Fruit fly (Drosophila melanogaster) whole organism, embryonic: ENCODE results near the gene KP78b.

Experiments used
- Ada2b ChIP-seq: fragments of 200-800 bp; sonication (Bioruptor generic); IDR thresholded peaks from 2 replicates; pipeline ENCODE4 v1.3.6; 2022; ENCODE audit warnings: missing biosample characterization, missing genetic modification characterization
- Adf1 ChIP-seq: fragments of 200-800 bp; sonication (Bioruptor generic); IDR thresholded peaks from 2 replicates; pipeline ENCODE4 v1.3.6; 2022; ENCODE audit warnings: missing biosample characterization, missing genetic modification characterization
- CG10147 ChIP-seq: fragments of 200-800 bp; sonication (Bioruptor generic); optimal IDR thresholded peaks from 2 replicates; lab custom pipeline; 2019; ENCODE audit warnings: missing biosample characterization, mild to moderate bottlenecking, missing genetic modification characterization, moderate library complexity
- CG10267 ChIP-seq: fragments of 200-800 bp; sonication (Bioruptor generic); optimal IDR thresholded peaks from 2 replicates; lab custom pipeline; 2018; ENCODE audit warnings: missing biosample characterization, mild to moderate bottlenecking, missing genetic modification characterization, moderate library complexity
- CG11247 ChIP-seq: fragments of 200-800 bp; sonication (Bioruptor generic); IDR thresholded peaks from 2 replicates; pipeline ENCODE4 v1.3.6; 2022; ENCODE audit warnings: missing biosample characterization, missing genetic modification characterization
- CG12744 ChIP-seq: fragments of 200-800 bp; sonication (Bioruptor generic); optimal IDR thresholded peaks from 2 replicates; lab custom pipeline; 2016; ENCODE audit warnings: missing biosample characterization, missing genetic modification characterization
- CG15514 ChIP-seq: fragments of 200-800 bp; sonication (Bioruptor generic); optimal IDR thresholded peaks from 3 replicates; lab custom pipeline; 2017; ENCODE audit warnings: missing biosample characterization, missing genetic modification characterization, mild to moderate bottlenecking, moderate library complexity, missing genetic modification reagents
- CG16813 ChIP-seq: fragments of 200-800 bp; sonication (Bioruptor generic); IDR thresholded peaks from 3 replicates; pipeline ENCODE4 v1.3.6; 2022; ENCODE audit warnings: missing biosample characterization, missing genetic modification characterization; ENCODE audit not compliant: partially characterized antibody
- CG18619 ChIP-seq: fragments of 200-800 bp; sonication (Bioruptor generic); optimal IDR thresholded peaks from 3 replicates; lab custom pipeline; 2017; ENCODE audit warnings: missing biosample characterization, mild to moderate bottlenecking, missing genetic modification characterization
- CG2712 ChIP-seq: fragments of 200-800 bp; optimal IDR thresholded peaks from 3 replicates; lab custom pipeline; 2019; ENCODE audit warnings: missing biosample characterization, mild to moderate bottlenecking, missing genetic modification characterization, moderate library complexity
- CG2875 ChIP-seq: fragments of 200-800 bp; sonication (Bioruptor generic); optimal IDR thresholded peaks from 2 replicates; lab custom pipeline; 2017; ENCODE audit warnings: missing biosample characterization, mild to moderate bottlenecking, missing genetic modification characterization, missing genetic modification reagents
- CG30020 ChIP-seq: fragments of 200-800 bp; optimal IDR thresholded peaks from 2 replicates; lab custom pipeline; 2019; ENCODE audit warnings: missing biosample characterization, mild to moderate bottlenecking, missing genetic modification characterization, moderate library complexity
- CG31224 ChIP-seq: fragments of 200-800 bp; sonication (Bioruptor generic); IDR thresholded peaks from 2 replicates; pipeline ENCODE4 v1.3.6; 2022; ENCODE audit warnings: missing biosample characterization, missing genetic modification characterization
- CG31365 ChIP-seq: fragments of 200-800 bp; sonication (Bioruptor generic); optimal IDR thresholded peaks from 2 replicates; lab custom pipeline; 2018; ENCODE audit warnings: missing biosample characterization, mild to moderate bottlenecking, missing genetic modification characterization
- CG32767 ChIP-seq: fragments of 200-800 bp; sonication (Bioruptor generic); IDR thresholded peaks from 2 replicates; pipeline ENCODE4 v1.3.6; 2022; ENCODE audit warnings: missing biosample characterization, missing genetic modification characterization
- CG43689 ChIP-seq: fragments of 200-800 bp; sonication (Bioruptor generic); IDR thresholded peaks from 2 replicates; pipeline ENCODE4 v1.3.6; 2022; ENCODE audit warnings: missing biosample characterization, missing genetic modification characterization
- CG4404 ChIP-seq: fragments of 200-800 bp; sonication (Bioruptor generic); IDR thresholded peaks from 2 replicates; pipeline ENCODE4 v1.3.6; 2022; ENCODE audit warnings: missing biosample characterization, missing genetic modification characterization
- CG6791 ChIP-seq: fragments of 200-800 bp; sonication (Bioruptor generic); IDR thresholded peaks from 3 replicates; pipeline ENCODE4 v1.3.6; 2022; ENCODE audit warnings: missing biosample characterization, missing genetic modification characterization; ENCODE audit not compliant: partially characterized antibody
- CG6854 ChIP-seq: fragments of 200-800 bp; sonication (Bioruptor generic); optimal IDR thresholded peaks from 3 replicates; lab custom pipeline; 2017; ENCODE audit warnings: missing biosample characterization, mild to moderate bottlenecking, missing genetic modification characterization
- CG7786 ChIP-seq: fragments of 200-800 bp; sonication (Bioruptor generic); optimal IDR thresholded peaks from 2 replicates; lab custom pipeline; 2016; ENCODE audit warnings: missing biosample characterization, missing genetic modification characterization
- CG8290 ChIP-seq, 3 experiments: fragments of 200-800 bp; sonication (Bioruptor generic); optimal IDR thresholded peaks; 2 replicates each; lab custom pipeline; 2016 to 2019; ENCODE audit warnings: missing biosample characterization in 3 of 3, missing genetic modification characterization in 3 of 3, mild to moderate bottlenecking in 2 of 3, moderate library complexity in 1 of 3
- CG9727 ChIP-seq: fragments of 200-800 bp; sonication (Bioruptor generic); optimal IDR thresholded peaks from 3 replicates; lab custom pipeline; 2017; ENCODE audit warnings: missing biosample characterization, mild to moderate bottlenecking, missing genetic modification characterization
- CrebB ChIP-seq: fragments of 200-800 bp; sonication (Bioruptor generic); optimal IDR thresholded peaks from 3 replicates; lab custom pipeline; 2018; ENCODE audit warnings: missing biosample characterization, mild to moderate bottlenecking, missing genetic modification characterization
- Deaf1 ChIP-seq: fragments of 200-800 bp; optimal IDR thresholded peaks from 3 replicates; lab custom pipeline; 2019; ENCODE audit warnings: missing biosample characterization, mild to moderate bottlenecking, missing genetic modification characterization, moderate library complexity
- Dek ChIP-seq: fragments of 200-800 bp; sonication (Bioruptor generic); optimal IDR thresholded peaks from 3 replicates; lab custom pipeline; 2019; ENCODE audit warnings: missing biosample characterization, mild to moderate bottlenecking, missing genetic modification characterization, moderate library complexity
- Dref ChIP-seq: fragments of 200-800 bp; sonication (Bioruptor generic); IDR thresholded peaks from 2 replicates; pipeline ENCODE4 v1.3.6; 2022; ENCODE audit warnings: missing biosample characterization, missing genetic modification characterization
- Ets65A ChIP-seq: fragments of 200-800 bp; sonication (Bioruptor generic); peaks from one replicate; lab custom pipeline; 2016; ENCODE audit warnings: missing biosample characterization, missing genetic modification characterization
- HHEX ChIP-seq: fragments of 200-800 bp; sonication (Bioruptor generic); optimal IDR thresholded peaks from 3 replicates; lab custom pipeline; 2017; ENCODE audit warnings: missing biosample characterization, mild to moderate bottlenecking, missing genetic modification characterization, missing genetic modification reagents
- Hmr ChIP-seq: fragments of 200-800 bp; sonication (Bioruptor generic); optimal IDR thresholded peaks from 3 replicates; lab custom pipeline; 2017; ENCODE audit warnings: mild to moderate bottlenecking, missing biosample characterization, missing genetic modification reagents, missing genetic modification characterization
- Mes4 ChIP-seq: fragments of 200-800 bp; sonication (Bioruptor generic); optimal IDR thresholded peaks from 2 replicates; lab custom pipeline; 2016; ENCODE audit warnings: missing biosample characterization, missing genetic modification characterization
- Nf-YB ChIP-seq: fragments of 200-800 bp; sonication (Bioruptor generic); optimal IDR thresholded peaks from 3 replicates; lab custom pipeline; 2019; ENCODE audit warnings: missing biosample characterization, mild to moderate bottlenecking, missing genetic modification characterization, moderate library complexity
- Nf-YC ChIP-seq: fragments of 200-800 bp; optimal IDR thresholded peaks from 3 replicates; lab custom pipeline; 2019; ENCODE audit warnings: missing biosample characterization, mild to moderate bottlenecking, missing genetic modification characterization, moderate library complexity
- Oli ChIP-seq: fragments of 200-800 bp; sonication (Bioruptor generic); optimal IDR thresholded peaks from 2 replicates; lab custom pipeline; 2018; ENCODE audit warnings: missing biosample characterization, mild to moderate bottlenecking, missing genetic modification characterization, moderate library complexity
- Ravus ChIP-seq: fragments of 200-800 bp; sonication (Bioruptor generic); IDR thresholded peaks from 2 replicates; pipeline ENCODE4 v1.3.6; 2022; ENCODE audit warnings: missing biosample characterization, missing genetic modification characterization
- Trl ChIP-seq, 3 experiments: fragments of >200 bp in 2 of 3; fragments of 200-800 bp in 1 of 3; sonication (Bioruptor generic) in 1 of 3; optimal IDR thresholded peaks; 2 replicates in 1 of 3; 3 replicates in 2 of 3; lab custom pipeline; 2016 to 2017; ENCODE audit warnings: missing biosample characterization in 1 of 3, missing genetic modification characterization in 1 of 3
- cg ChIP-seq: fragments of 200-800 bp; sonication (Bioruptor generic); optimal IDR thresholded peaks from 3 replicates; lab custom pipeline; 2019; ENCODE audit warnings: missing biosample characterization, mild to moderate bottlenecking, missing genetic modification characterization, moderate library complexity
- chinmo ChIP-seq: fragments of 200-800 bp; sonication (Bioruptor generic); IDR thresholded peaks from 4 replicates; pipeline ENCODE4 v1.3.6; 2022; ENCODE audit warnings: missing biosample characterization, missing genetic modification characterization; ENCODE audit not compliant: partially characterized antibody
- ewg ChIP-seq: fragments of 200-800 bp; sonication (Bioruptor generic); optimal IDR thresholded peaks from 3 replicates; lab custom pipeline; 2017; ENCODE audit warnings: mild to moderate bottlenecking, missing biosample characterization, missing genetic modification reagents, missing genetic modification characterization
- h ChIP-seq: fragments of >200 bp; optimal IDR thresholded peaks from 2 replicates; lab custom pipeline; 2017
- pan ChIP-seq, 4 experiments: fragments of >200 bp in 3 of 4; fragments of 200-800 bp in 1 of 4; sonication (Bioruptor generic) in 1 of 4; optimal IDR thresholded peaks in 3 of 4; IDR thresholded peaks in 1 of 4; 2 replicates each; pipeline versions ENCODE4 v1.3.6 to Lab custom; 2017 to 2022; ENCODE audit warnings: missing biosample characterization in 2 of 4, missing genetic modification characterization in 2 of 4, mixed read lengths in 1 of 4
- so ChIP-seq: fragments of 200-800 bp; sonication (Bioruptor generic); IDR thresholded peaks from 3 replicates; pipeline ENCODE4 v1.3.6; 2022; ENCODE audit warnings: missing biosample characterization, missing genetic modification characterization
- zfh1 ChIP-seq: fragments of 200-800 bp; sonication (Bioruptor generic); IDR thresholded peaks from 3 replicates; pipeline ENCODE4 v1.3.6; 2022; ENCODE audit warnings: missing biosample characterization, missing genetic modification characterization

Gene KP78b

dm6 chr3R:11338287-11338686 is 14.6 kb downstream of the KP78b start (continued):
- TF ChIP-seq zfh1 (GFP tag; lab: Robert Waterston, UW): 0 out of 3 replicates have a peak, but pooled peaks have one; percentile 35
- peak; percentile 29 for TF ChIP-seq Oli
- TF ChIP-seq, all 482 proteins: peak for 73

- TF ChIP-seq Dek (tag; lab: Kevin White, UChicago) (no peak), CG18619 (GFP tag; lab: Kevin White, UChicago) (no peak), CG2875 (GFP tag; lab: Kevin White, UChicago) (no peak), CG4404 (GFP tag; lab: Robert Waterston, UW) (no peak), CrebB (no peak), CG12744 (GFP tag; lab: Kevin White, UChicago) (no peak), Ravus (no peak), Ets65A (GFP tag; lab: Kevin White, UChicago) (peak; percentile 49), CG16813 (no peak), Mes4 (GFP tag; lab: Kevin White, UChicago) (no peak), Hmr (no peak), CG31365 (tag; lab: Kevin White, UChicago) (no peak), Nf-YC (tag; lab: Kevin White, UChicago) (peak; percentile 80), CG2712 (tag; lab: Kevin White, UChicago) (no peak), Adf1 (peak; percentile 63), CG9727 (GFP tag; lab: Kevin White, UChicago) (no peak), CG31224 (GFP tag; lab: Robert Waterston, UW) (0 out of 2 replicates have a peak, but pooled peaks have one; percentile 25), Nf-YB (GFP tag; lab: Kevin White, UChicago) (peak; percentile 65), CG8290 (GFP tag; optimal IDR thresholded peaks at IDR 0.05; lab: Kevin White, UChicago) (no peak), CG8290 (tag; optimal IDR thresholded peaks at IDR 0.05; lab: Kevin White, UChicago) (no peak), CG11247 (GFP tag; lab: Robert Waterston, UW) (no peak), Deaf1 (tag; lab: Kevin White, UChicago) (peak; percentile 56)
Observed at dm6 chr3R:11337109-11337508, 15.8 kb downstream of the KP78b start.

- TF ChIP-seq Trl (optimal IDR thresholded peaks at IDR 0.05; lab: Kevin White, UChicago) (peak in 1 of 2 experiments; percentile 28), Trl (GFP tag; optimal IDR thresholded peaks at IDR 0.05; lab: Kevin White, UChicago) (no peak), pan (optimal IDR thresholded peaks at IDR 0.05; lab: Kevin White, UChicago) (no peak), pan (GFP tag; optimal IDR thresholded peaks at IDR 0.05 in 1 of 2, IDR thresholded peaks at IDR 0.05 in 1 of 2) (no peak), h (lab: Kevin White, UChicago) (no peak), Adf1 (peak; percentile 84), CG15514 (GFP tag; lab: Kevin White, UChicago) (no peak), CG6791 (GFP tag; lab: Robert Waterston, UW) (no peak), Ada2b (GFP tag; lab: Robert Waterston, UW) (no peak), ewg (peak; percentile 10), CG2712 (tag; lab: Kevin White, UChicago) (no peak), Ets65A (GFP tag; lab: Kevin White, UChicago) (peak; percentile 75), CG32767 (GFP tag; lab: Robert Waterston, UW) (no peak), CG6854 (GFP tag; lab: Kevin White, UChicago) (no peak), CG43689 (GFP tag; lab: Robert Waterston, UW) (no peak), CG7786 (GFP tag; lab: Kevin White, UChicago) (no peak), Dref (GFP tag; lab: Robert Waterston, UW) (no peak), so (no peak), CG31224 (GFP tag; lab: Robert Waterston, UW) (peak; percentile 27; the same call in 1 of the 2 replicates), Deaf1 (tag; lab: Kevin White, UChicago) (peak; percentile 95), CG10147 (GFP tag; lab: Kevin White, UChicago) (no peak), CG10267 (tag; lab: Kevin White, UChicago) (no peak), cg (GFP tag; lab: Kevin White, UChicago) (peak; percentile 8), chinmo (GFP tag; lab: Robert Waterston, UW) (0 out of 4 replicates have a peak, but pooled peaks have one; percentile 15), CG30020 (tag; lab: Kevin White, UChicago) (no peak), Nf-YC (tag; lab: Kevin White, UChicago) (peak; percentile 57), HHEX (GFP tag; lab: Kevin White, UChicago) (no peak)
Observed at dm6 chr3R:11335794-11336193, 17.1 kb downstream of the KP78b start.
